Fruit fly (Drosophila melanogaster) whole organism, embryonic: Measurements from ENCODE around the gene CG6409.

Experiments used
- Atf6 ChIP-seq: fragments of 200-800 bp; sonication (Bioruptor generic); IDR thresholded peaks from 2 replicates; pipeline ENCODE4 v1.3.6; 2022; ENCODE audit warnings: missing biosample characterization, missing genetic modification characterization
- CG10543 ChIP-seq: fragments of 200-800 bp; sonication (Bioruptor generic); optimal IDR thresholded peaks from 3 replicates; lab custom pipeline; 2017; ENCODE audit warnings: missing biosample characterization, mild to moderate bottlenecking, missing genetic modification characterization, moderate library complexity
- CG10979 ChIP-seq: fragments of 200-800 bp; sonication (Bioruptor generic); optimal IDR thresholded peaks from 2 replicates; lab custom pipeline; 2018; ENCODE audit warnings: missing biosample characterization, mild to moderate bottlenecking, missing genetic modification characterization, moderate library complexity
- CG13123 ChIP-seq: fragments of 200-800 bp; sonication (Bioruptor generic); optimal IDR thresholded peaks from 2 replicates; lab custom pipeline; 2016; ENCODE audit warnings: missing biosample characterization, missing genetic modification characterization
- CG14014 ChIP-seq: fragments of 200-800 bp; sonication (Bioruptor generic); IDR thresholded peaks from 2 replicates; pipeline ENCODE4 v1.3.6; 2022; ENCODE audit warnings: missing biosample characterization, missing genetic modification characterization
- CG14965 ChIP-seq: fragments of 200-800 bp; sonication (Bioruptor generic); optimal IDR thresholded peaks from 2 replicates; lab custom pipeline; 2016; ENCODE audit warnings: missing biosample characterization, missing genetic modification characterization, borderline replicate concordance
- CG15479 ChIP-seq: fragments of 200-800 bp; sonication (Bioruptor generic); optimal IDR thresholded peaks from 3 replicates; lab custom pipeline; 2019; ENCODE audit warnings: missing biosample characterization, mild to moderate bottlenecking, missing genetic modification characterization, moderate library complexity
- CG15696 ChIP-seq: fragments of 200-800 bp; sonication (Bioruptor generic); optimal IDR thresholded peaks from 2 replicates; lab custom pipeline; 2019; ENCODE audit warnings: missing biosample characterization, mild to moderate bottlenecking, missing genetic modification characterization, moderate library complexity
- CG17186 ChIP-seq: fragments of 200-800 bp; sonication (Bioruptor generic); optimal IDR thresholded peaks from 3 replicates; lab custom pipeline; 2017; ENCODE audit warnings: missing biosample characterization, missing genetic modification reagents, missing genetic modification characterization
- CG17328 ChIP-seq: fragments of 200-800 bp; sonication (Bioruptor generic); IDR thresholded peaks from 2 replicates; pipeline ENCODE4 v1.3.6; 2022; ENCODE audit warnings: missing biosample characterization, missing genetic modification characterization
- CG17568 ChIP-seq: fragments of 200-800 bp; sonication (Bioruptor generic); optimal IDR thresholded peaks from 2 replicates; lab custom pipeline; 2018; ENCODE audit warnings: missing biosample characterization, mild to moderate bottlenecking, missing genetic modification characterization, moderate library complexity
- CG18011 ChIP-seq: fragments of 200-800 bp; sonication (Bioruptor generic); optimal IDR thresholded peaks from 2 replicates; lab custom pipeline; 2017; ENCODE audit warnings: missing biosample characterization, missing genetic modification characterization, mild to moderate bottlenecking, moderate library complexity, missing genotype
- CG32767 ChIP-seq: fragments of 200-800 bp; sonication (Bioruptor generic); IDR thresholded peaks from 2 replicates; pipeline ENCODE4 v1.3.6; 2022; ENCODE audit warnings: missing biosample characterization, missing genetic modification characterization
- CG33213 ChIP-seq: fragments of 200-800 bp; sonication (Bioruptor generic); optimal IDR thresholded peaks from 3 replicates; lab custom pipeline; 2016; ENCODE audit warnings: missing biosample characterization, missing genetic modification characterization
- CG42726 ChIP-seq: fragments of 200-800 bp; sonication (Bioruptor generic); IDR thresholded peaks from 2 replicates; pipeline ENCODE4 v1.3.6; 2022; ENCODE audit warnings: missing biosample characterization, missing genetic modification characterization; ENCODE audit not compliant: partially characterized antibody
- CG5180 ChIP-seq: fragments of 200-800 bp; sonication (Bioruptor generic); optimal IDR thresholded peaks from 3 replicates; lab custom pipeline; 2017; ENCODE audit warnings: missing biosample characterization, missing genetic modification characterization, mild to moderate bottlenecking, moderate library complexity, missing genetic modification reagents
- CG6254 ChIP-seq: fragments of 200-800 bp; sonication (Bioruptor generic); optimal IDR thresholded peaks from 3 replicates; lab custom pipeline; 2017; ENCODE audit warnings: mild to moderate bottlenecking, missing biosample characterization, missing genetic modification reagents, missing genetic modification characterization
- CG8089 ChIP-seq: fragments of 200-800 bp; sonication (Bioruptor generic); optimal IDR thresholded peaks from 3 replicates; lab custom pipeline; 2016; ENCODE audit warnings: missing biosample characterization, missing genetic modification characterization
- CkIIα-i1 ChIP-seq: fragments of 200-800 bp; sonication (Bioruptor generic); IDR thresholded peaks from 2 replicates; pipeline ENCODE4 v1.3.6; 2022; ENCODE audit warnings: missing biosample characterization, missing genetic modification characterization
- D ChIP-seq, 2 experiments: fragments of 200-800 bp in 1 of 2; fragments of >200 bp in 1 of 2; sonication (Bioruptor generic) in 1 of 2; optimal IDR thresholded peaks; 2 replicates in 1 of 2; 3 replicates in 1 of 2; lab custom pipeline; 2017; ENCODE audit warnings: mild to moderate bottlenecking in 1 of 2, missing biosample characterization in 1 of 2, missing genetic modification characterization in 1 of 2, missing genetic modification reagents in 1 of 2
- Ets97D ChIP-seq: fragments of 200-800 bp; sonication (Bioruptor generic); optimal IDR thresholded peaks from 3 replicates; lab custom pipeline; 2016; ENCODE audit warnings: missing biosample characterization, missing genetic modification characterization
- Fer2 ChIP-seq: fragments of 200-800 bp; sonication (Bioruptor generic); optimal IDR thresholded peaks from 2 replicates; lab custom pipeline; 2018; ENCODE audit warnings: missing biosample characterization, mild to moderate bottlenecking, missing genetic modification characterization, moderate library complexity
- GATAe ChIP-seq: fragments of 200-800 bp; sonication (Bioruptor generic); conservative IDR thresholded peaks from 2 replicates; pipeline ENCODE4 v1.3.6; 2022; ENCODE audit warnings: missing biosample characterization, missing genetic modification characterization
- Med ChIP-seq: fragments of 200-800 bp; sonication (Bioruptor generic); peaks from one replicate; lab custom pipeline; 2016; ENCODE audit warnings: missing biosample characterization, missing genetic modification characterization, mild to moderate bottlenecking, inconsistent platforms, moderate library complexity
- Neu2 ChIP-seq: fragments of 200-800 bp; sonication (Bioruptor generic); optimal IDR thresholded peaks from 3 replicates; lab custom pipeline; 2016; ENCODE audit warnings: missing biosample characterization, missing genetic modification characterization, borderline replicate concordance
- Optix ChIP-seq: fragments of 200-800 bp; sonication (Bioruptor generic); IDR thresholded peaks from 3 replicates; pipeline ENCODE4 v1.3.6; 2022; ENCODE audit warnings: missing biosample characterization, missing genetic modification characterization
- Rfx ChIP-seq: fragments of 200-800 bp; sonication (Bioruptor generic); IDR thresholded peaks from 2 replicates; pipeline ENCODE4 v1.3.6; 2022; ENCODE audit warnings: missing biosample characterization, missing genetic modification characterization
- Stat92E ChIP-seq, 3 experiments: fragments of >200 bp in 2 of 3; fragments of 200-800 bp in 1 of 3; sonication (Bioruptor generic) in 1 of 3; optimal IDR thresholded peaks; 2 replicates each; lab custom pipeline; 2017 to 2019; ENCODE audit warnings: missing biosample characterization in 3 of 3, missing genetic modification characterization in 3 of 3, mild to moderate bottlenecking in 1 of 3, moderate library complexity in 1 of 3
- ap ChIP-seq: fragments of 200-800 bp; sonication (Bioruptor generic); IDR thresholded peaks from 2 replicates; pipeline ENCODE4 v1.3.6; 2022; ENCODE audit warnings: missing biosample characterization, missing genetic modification characterization
- ase ChIP-seq: fragments of 200-800 bp; sonication (Bioruptor generic); IDR thresholded peaks from 3 replicates; pipeline ENCODE4 v1.3.6; 2022; ENCODE audit warnings: missing biosample characterization, missing genetic modification characterization
- ato ChIP-seq: fragments of 200-800 bp; sonication (Bioruptor generic); IDR thresholded peaks from 2 replicates; pipeline ENCODE4 v1.3.6; 2022; ENCODE audit warnings: missing biosample characterization, missing genetic modification characterization; ENCODE audit not compliant: partially characterized antibody
- btn ChIP-seq: fragments of 200-800 bp; sonication (Bioruptor generic); optimal IDR thresholded peaks from 2 replicates; lab custom pipeline; 2016; ENCODE audit warnings: missing biosample characterization, missing genetic modification characterization
- chinmo ChIP-seq: fragments of 200-800 bp; sonication (Bioruptor generic); IDR thresholded peaks from 4 replicates; pipeline ENCODE4 v1.3.6; 2022; ENCODE audit warnings: missing biosample characterization, missing genetic modification characterization; ENCODE audit not compliant: partially characterized antibody
- danr ChIP-seq: fragments of 200-800 bp; sonication (Bioruptor generic); IDR thresholded peaks from 2 replicates; pipeline ENCODE4 v1.3.6; 2022; ENCODE audit warnings: missing biosample characterization, missing genetic modification characterization
- exex ChIP-seq: fragments of 200-800 bp; sonication (Bioruptor generic); optimal IDR thresholded peaks from 4 replicates; lab custom pipeline; 2018; ENCODE audit warnings: missing biosample characterization, mild to moderate bottlenecking, missing genetic modification characterization, moderate library complexity
- fd102C ChIP-seq: fragments of 200-800 bp; sonication (Bioruptor generic); optimal IDR thresholded peaks from 2 replicates; lab custom pipeline; 2018; ENCODE audit warnings: missing biosample characterization, mild to moderate bottlenecking, missing genetic modification characterization, moderate library complexity
- fd3F ChIP-seq: fragments of 200-800 bp; sonication (Bioruptor generic); optimal IDR thresholded peaks from 2 replicates; lab custom pipeline; 2018; ENCODE audit warnings: missing biosample characterization, mild to moderate bottlenecking, missing genetic modification characterization, moderate library complexity
- gce ChIP-seq: fragments of 200-800 bp; sonication (Bioruptor generic); IDR thresholded peaks from 3 replicates; pipeline ENCODE4 v1.3.6; 2022; ENCODE audit warnings: missing biosample characterization, missing genetic modification characterization
- jigr1 ChIP-seq: fragments of 200-800 bp; sonication (Bioruptor generic); IDR thresholded peaks from 3 replicates; pipeline ENCODE4 v1.3.6; 2022; ENCODE audit warnings: missing biosample characterization, missing genetic modification characterization
- luna ChIP-seq: fragments of 200-800 bp; sonication (Bioruptor generic); optimal IDR thresholded peaks from 2 replicates; lab custom pipeline; 2016; ENCODE audit warnings: missing biosample characterization, missing genetic modification characterization
- mam ChIP-seq: fragments of 200-800 bp; sonication (Bioruptor generic); optimal IDR thresholded peaks from 3 replicates; lab custom pipeline; 2016; ENCODE audit warnings: missing biosample characterization, missing genetic modification characterization
- mld ChIP-seq: fragments of 200-800 bp; sonication (Bioruptor generic); IDR thresholded peaks from 3 replicates; pipeline ENCODE4 v1.3.6; 2022; ENCODE audit warnings: missing biosample characterization, missing genetic modification characterization; ENCODE audit not compliant: partially characterized antibody
- pho ChIP-seq: fragments of 200-800 bp; sonication (Bioruptor generic); optimal IDR thresholded peaks from 2 replicates; lab custom pipeline; 2016; ENCODE audit warnings: missing biosample characterization, missing genetic modification characterization
- row ChIP-seq: fragments of 200-800 bp; sonication (Bioruptor generic); IDR thresholded peaks from 3 replicates; pipeline ENCODE4 v1.3.6; 2022; ENCODE audit warnings: missing biosample characterization, missing genetic modification characterization
- schlank ChIP-seq: fragments of 200-800 bp; sonication (Bioruptor generic); optimal IDR thresholded peaks from 2 replicates; lab custom pipeline; 2018; ENCODE audit warnings: missing biosample characterization, mild to moderate bottlenecking, missing genetic modification characterization
- slbo ChIP-seq: fragments of 200-800 bp; sonication (Bioruptor generic); IDR thresholded peaks from 2 replicates; pipeline ENCODE4 v1.3.6; 2022; ENCODE audit warnings: missing biosample characterization, missing genetic modification characterization
- tgo ChIP-seq: fragments of 200-800 bp; sonication (Bioruptor generic); IDR thresholded peaks from 3 replicates; pipeline ENCODE4 v1.3.6; 2022; ENCODE audit warnings: missing biosample characterization, missing genetic modification characterization
- tin ChIP-seq: fragments of 200-800 bp; sonication (Bioruptor generic); optimal IDR thresholded peaks from 3 replicates; lab custom pipeline; 2016; ENCODE audit warnings: missing biosample characterization, missing genetic modification characterization
- tna ChIP-seq: fragments of 200-800 bp; sonication (Bioruptor generic); IDR thresholded peaks from 2 replicates; pipeline ENCODE4 v1.3.6; 2022; ENCODE audit warnings: missing biosample characterization, missing genetic modification characterization; ENCODE audit not compliant: partially characterized antibody
- zfh1 ChIP-seq: fragments of 200-800 bp; sonication (Bioruptor generic); IDR thresholded peaks from 3 replicates; pipeline ENCODE4 v1.3.6; 2022; ENCODE audit warnings: missing biosample characterization, missing genetic modification characterization

The CG6409 gene

DNA sequence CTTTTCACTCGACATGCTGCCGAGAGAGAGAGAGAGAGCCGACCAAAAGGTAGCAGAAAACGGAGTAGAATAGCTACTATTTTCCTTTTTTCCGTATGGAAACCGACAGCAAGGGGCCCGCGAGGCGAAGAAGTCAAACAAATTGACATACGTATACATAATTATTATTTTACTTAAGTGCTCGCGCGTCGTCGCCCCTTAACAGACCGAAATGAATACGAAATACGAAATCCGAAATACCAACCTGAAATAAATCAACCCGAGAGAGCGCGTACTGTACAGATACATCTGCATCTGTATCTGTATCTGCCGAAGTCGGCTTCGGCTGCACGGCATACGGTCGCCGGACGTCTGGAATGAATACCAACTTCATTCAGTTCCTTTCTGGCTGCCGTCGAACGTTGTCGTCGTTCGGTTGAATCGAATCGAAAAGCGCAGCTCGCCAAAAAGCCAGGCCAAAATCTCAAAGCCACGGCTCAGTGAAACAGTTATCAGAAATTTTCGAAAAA lies 24.6 kb downstream of the CG6409 start (continued):
- TF ChIP-seq ase: 0 out of 3 replicates have a peak, but pooled peaks have one; percentile 25
- no peak for TF ChIP-seq tin (GFP tag; lab: Kevin White, UChicago)
- TF ChIP-seq Stat92E (GFP tag; optimal IDR thresholded peaks at IDR 0.05; lab: Kevin White, UChicago): peak in 1 of 3 experiments; percentile 68
- TF ChIP-seq luna (GFP tag; lab: Kevin White, UChicago): no peak
- peak; percentile 81 for TF ChIP-seq CG32767
- TF ChIP-seq CG10979 (tag; lab: Kevin White, UChicago): no peak
- peak; percentile 63; the same call in 1 of the 2 replicates for TF ChIP-seq Rfx (GFP tag; lab: Robert Waterston, UW)
- no peak for TF ChIP-seq Neu2 (GFP tag; lab: Kevin White, UChicago)
- TF ChIP-seq zfh1: peak; percentile 77
- TF ChIP-seq CG33213: peak; percentile 55
- TF ChIP-seq fd102C (GFP tag; lab: Kevin White, UChicago): peak; percentile 33
- TF ChIP-seq GATAe: peak; percentile 28; the same call in 1 of the 2 replicates
- TF ChIP-seq tna (GFP tag; lab: Robert Waterston, UW): peak; percentile 82
- peak; percentile 53; the same call in 1 of the 2 replicates for TF ChIP-seq slbo (GFP tag; lab: Robert Waterston, UW)
- TF ChIP-seq CG6254 (GFP tag; lab: Kevin White, UChicago): peak; percentile 35
- TF ChIP-seq CkIIα-i1 (GFP tag; lab: Robert Waterston, UW): no peak
- TF ChIP-seq gce (GFP tag; lab: Robert Waterston, UW): peak; percentile 69; the same call in 1 of the 3 replicates
- peak; percentile 74 for TF ChIP-seq exex (tag; lab: Kevin White, UChicago)
- peak; percentile 21; the same call in 1 of the 2 replicates for TF ChIP-seq CG14014 (GFP tag; lab: Robert Waterston, UW)
- TF ChIP-seq tgo (GFP tag; lab: Robert Waterston, UW): peak; percentile 14; the same call in 1 of the 3 replicates
- TF ChIP-seq CG17328 (GFP tag; lab: Robert Waterston, UW): peak; percentile 70
- TF ChIP-seq CG5180: peak; percentile 89
- peak; percentile 78 for TF ChIP-seq CG10543 (GFP tag; lab: Kevin White, UChicago)
- TF ChIP-seq CG17568 (GFP tag; lab: Kevin White, UChicago): peak; percentile 24
- TF ChIP-seq CG14965 (GFP tag; lab: Kevin White, UChicago): no peak
- TF ChIP-seq CG15696: no peak
- peak; percentile 39 for TF ChIP-seq D (optimal IDR thresholded peaks at IDR 0.05; lab: Kevin White, UChicago)
- peak; percentile 18 for TF ChIP-seq D (GFP tag; optimal IDR thresholded peaks at IDR 0.05; lab: Kevin White, UChicago)
- peak; percentile 98 for TF ChIP-seq chinmo (GFP tag; lab: Robert Waterston, UW)
- TF ChIP-seq Optix (GFP tag; lab: Robert Waterston, UW): 0 out of 3 replicates have a peak, but pooled peaks have one; percentile 35
- no peak for TF ChIP-seq mld (GFP tag; lab: Robert Waterston, UW)
- TF ChIP-seq CG8089 (GFP tag; lab: Kevin White, UChicago): peak; percentile 38
- no peak for TF ChIP-seq schlank
- TF ChIP-seq btn: peak; percentile 30
- peak; percentile 94 for TF ChIP-seq Med

DNA sequence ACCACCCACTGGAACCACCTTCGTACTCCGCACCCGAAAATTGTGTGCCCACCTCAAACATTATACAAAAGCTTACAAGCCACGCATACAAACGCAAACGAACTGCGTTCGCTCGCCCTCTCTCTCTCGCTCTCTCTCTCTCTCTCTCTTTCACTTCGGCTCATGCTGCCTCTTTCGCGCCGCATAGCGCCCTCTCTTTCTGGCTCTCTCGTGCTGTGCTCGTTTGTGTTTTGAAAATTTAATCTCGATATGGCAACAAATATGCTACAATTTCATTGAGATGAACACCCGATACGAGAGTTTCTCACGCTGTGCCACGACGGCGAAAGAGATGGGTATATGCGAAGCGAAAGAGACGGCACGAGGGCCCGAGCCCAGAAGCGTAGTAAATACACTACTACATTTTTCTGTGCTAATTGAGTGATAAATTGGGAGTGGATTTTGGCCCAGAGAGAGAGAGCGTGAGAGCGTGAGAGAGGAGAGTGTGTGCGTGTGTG lies 25.6 kb downstream of the CG6409 start:
- TF ChIP-seq CG13123 (GFP tag; lab: Kevin White, UChicago) (no peak), CG42726 (GFP tag; lab: Robert Waterston, UW) (peak; percentile 65), fd3F (no peak), Atf6 (GFP tag; lab: Robert Waterston, UW) (no peak), CG17186 (GFP tag; lab: Kevin White, UChicago) (no peak), danr (no peak), Fer2 (tag; lab: Kevin White, UChicago) (no peak), jigr1 (GFP tag; lab: Robert Waterston, UW) (no peak), CG18011 (GFP tag; lab: Kevin White, UChicago) (peak; percentile 15), ap (GFP tag; lab: Robert Waterston, UW) (no peak), mam (GFP tag; lab: Kevin White, UChicago) (peak; percentile 8), ato (GFP tag; lab: Robert Waterston, UW) (no peak), CG15479 (GFP tag; lab: Kevin White, UChicago) (peak; percentile 88), Ets97D (GFP tag; lab: Kevin White, UChicago) (peak; percentile 2), row (no peak; the same call in 2 of the 3 replicates), pho (peak; percentile 37)
